Worm (Caenorhabditis elegans) whole organism, L1 larva: ENCODE results near the gene F13H10.6.

Source experiments
- C04F5.9 ChIP-seq: sonication (generic microtip); optimal IDR thresholded peaks from 2 replicates; lab custom pipeline; 2016; ENCODE audit warnings: missing genetic modification characterization, missing compliant biosample characterization
- C16A3.4 ChIP-seq: fragments of 150-350 bp; optimal IDR thresholded peaks from 2 replicates; lab custom pipeline; 2014; ENCODE audit warnings: missing biosample characterization, missing genetic modification characterization
- Y116A8C.19 ChIP-seq: sonication (generic microtip); optimal IDR thresholded peaks from 2 replicates; lab custom pipeline; 2016; ENCODE audit warnings: missing compliant biosample characterization, missing genetic modification characterization, borderline replicate concordance
- ama-1 ChIP-seq: fragments of 150-350 bp; optimal IDR thresholded peaks from 2 replicates; lab custom pipeline; 2014
- blmp-1 ChIP-seq: fragments of 150-350 bp; optimal IDR thresholded peaks from 2 replicates; lab custom pipeline; 2014; ENCODE audit warnings: missing biosample characterization, missing genetic modification characterization
- ceh-63 ChIP-seq: fragments of 200-800 bp; sonication (Bioruptor generic); optimal IDR thresholded peaks from 2 replicates; lab custom pipeline; 2018; ENCODE audit warnings: mild to moderate bottlenecking, missing genetic modification characterization, missing compliant biosample characterization
- ceh-8 ChIP-seq: fragments of 200-800 bp; sonication (Bioruptor generic); optimal IDR thresholded peaks from 2 replicates; lab custom pipeline; 2018; ENCODE audit warnings: mild to moderate bottlenecking, missing genetic modification characterization, moderate library complexity, missing compliant biosample characterization
- ceh-82 ChIP-seq, 3 experiments: fragments of 150-350 bp in 1 of 3; sonication (generic microtip) in 2 of 3; optimal IDR thresholded peaks; 2 replicates each; lab custom pipeline; 2014 to 2017; ENCODE audit warnings: missing biosample characterization in 3 of 3, missing genetic modification characterization in 3 of 3
- ces-1 ChIP-seq: fragments of 150-350 bp; optimal IDR thresholded peaks from 2 replicates; lab custom pipeline; 2014; ENCODE audit warnings: missing biosample characterization, missing genetic modification reagents, missing genetic modification characterization
- efl-1 ChIP-seq, 4 experiments: fragments of 150-350 bp; optimal IDR thresholded peaks in 3 of 4; peaks in 1 of 4; 1 replicate in 1 of 4; 2 replicates in 3 of 4; lab custom pipeline; 2014; ENCODE audit warnings: missing biosample characterization in 2 of 4, missing genetic modification characterization in 2 of 4, missing genetic modification reagents in 2 of 4
- efl-3 ChIP-seq: fragments of 200-800 bp; sonication (Bioruptor generic); optimal IDR thresholded peaks from 2 replicates; lab custom pipeline; 2018; ENCODE audit warnings: mild to moderate bottlenecking, missing genetic modification characterization, missing compliant biosample characterization
- egl-13 ChIP-seq: sonication (generic microtip); optimal IDR thresholded peaks from 2 replicates; lab custom pipeline; 2016; ENCODE audit warnings: missing genotype, missing genetic modification reagents, missing genetic modification characterization, missing compliant biosample characterization
- elt-2 ChIP-seq: sonication (generic microtip); optimal IDR thresholded peaks from 2 replicates; lab custom pipeline; 2016; ENCODE audit warnings: missing genetic modification characterization, mild to moderate bottlenecking, inconsistent platforms, missing compliant biosample characterization, missing genetic modification reagents
- elt-3 ChIP-seq, 6 experiments: fragments of 150-350 bp in 1 of 6; sonication (generic microtip); optimal IDR thresholded peaks; 2 replicates each; lab custom pipeline; 2017 to 2018; ENCODE audit warnings: missing biosample characterization in 6 of 6, missing genetic modification characterization in 6 of 6, inconsistent platforms in 1 of 6
- ets-5 ChIP-seq: fragments of 200-800 bp; sonication (Bioruptor generic); IDR thresholded peaks from 2 replicates; pipeline ENCODE4 v1.3.6; 2022; ENCODE audit warnings: missing genetic modification characterization, missing compliant biosample characterization
- fkh-10 ChIP-seq: sonication (generic microtip); optimal IDR thresholded peaks from 2 replicates; lab custom pipeline; 2017; ENCODE audit warnings: missing biosample characterization, missing genetic modification reagents, missing genetic modification characterization
- fkh-4 ChIP-seq: sonication (generic microtip); optimal IDR thresholded peaks from 2 replicates; lab custom pipeline; 2016; ENCODE audit warnings: missing compliant biosample characterization, missing genetic modification characterization, borderline replicate concordance
- fos-1 ChIP-seq: fragments of 150-350 bp; optimal IDR thresholded peaks from 2 replicates; lab custom pipeline; 2014; ENCODE audit warnings: missing biosample characterization, missing genetic modification characterization
- irx-1 ChIP-seq: sonication (generic microtip); optimal IDR thresholded peaks from 2 replicates; lab custom pipeline; 2016; ENCODE audit warnings: missing genetic modification characterization, missing compliant biosample characterization
- jun-1 ChIP-seq: fragments of 150-350 bp; optimal IDR thresholded peaks from 2 replicates; lab custom pipeline; 2014; ENCODE audit warnings: missing biosample characterization, missing genetic modification reagents, missing genetic modification characterization
- lin-14 ChIP-seq: fragments of 200-800 bp; sonication (Bioruptor generic); optimal IDR thresholded peaks from 2 replicates; lab custom pipeline; 2018; ENCODE audit warnings: mild to moderate bottlenecking, missing genetic modification characterization, moderate library complexity, missing compliant biosample characterization
- lin-39 ChIP-seq: fragments of 150-350 bp; optimal IDR thresholded peaks from 2 replicates; lab custom pipeline; 2014; ENCODE audit warnings: missing biosample characterization, missing genetic modification reagents, missing genetic modification characterization
- lir-3 ChIP-seq: sonication (generic microtip); optimal IDR thresholded peaks from 2 replicates; lab custom pipeline; 2016; ENCODE audit warnings: mild to moderate bottlenecking, missing genetic modification characterization, moderate library complexity, missing compliant biosample characterization; ENCODE audit not compliant: poor library complexity
- lsy-2 ChIP-seq, 2 experiments: fragments of 150-350 bp; optimal IDR thresholded peaks; 2 replicates each; lab custom pipeline; 2014; ENCODE audit warnings: missing biosample characterization in 2 of 2, missing genetic modification characterization in 2 of 2
- mef-2 ChIP-seq: fragments of 150-350 bp; optimal IDR thresholded peaks from 2 replicates; lab custom pipeline; 2014; ENCODE audit warnings: missing biosample characterization, missing genetic modification characterization
- nhr-11 ChIP-seq: fragments of 150-350 bp; optimal IDR thresholded peaks from 2 replicates; lab custom pipeline; 2014; ENCODE audit warnings: missing biosample characterization, missing genetic modification characterization
- nhr-20 ChIP-seq: sonication (generic microtip); optimal IDR thresholded peaks from 2 replicates; lab custom pipeline; 2016; ENCODE audit warnings: mild to moderate bottlenecking, missing genetic modification characterization, missing compliant biosample characterization
- nhr-71 ChIP-seq: sonication (generic microtip); optimal IDR thresholded peaks from 2 replicates; lab custom pipeline; 2016; ENCODE audit warnings: mild to moderate bottlenecking, missing genetic modification characterization, moderate library complexity, missing compliant biosample characterization
- nhr-90 ChIP-seq: sonication (generic microtip); optimal IDR thresholded peaks from 2 replicates; lab custom pipeline; 2016; ENCODE audit warnings: mild to moderate bottlenecking, missing genetic modification characterization, missing compliant biosample characterization; ENCODE audit not compliant: poor library complexity
- pax-3 ChIP-seq: fragments of 200-800 bp; sonication (Bioruptor generic); optimal IDR thresholded peaks from 2 replicates; lab custom pipeline; 2018; ENCODE audit warnings: mild to moderate bottlenecking, missing genetic modification characterization, moderate library complexity, missing compliant biosample characterization
- rnt-1 ChIP-seq: sonication (generic microtip); optimal IDR thresholded peaks from 2 replicates; lab custom pipeline; 2016; ENCODE audit warnings: mild to moderate bottlenecking, missing genetic modification characterization, moderate library complexity, missing compliant biosample characterization
- snu-23 ChIP-seq: sonication (generic microtip); optimal IDR thresholded peaks from 2 replicates; lab custom pipeline; 2016; ENCODE audit warnings: missing genetic modification characterization, missing compliant biosample characterization
- sox-4 ChIP-seq: sonication (generic microtip); optimal IDR thresholded peaks from 2 replicates; lab custom pipeline; 2016; ENCODE audit warnings: missing genetic modification characterization, missing compliant biosample characterization
- tlp-1 ChIP-seq: fragments of 150-350 bp; optimal IDR thresholded peaks from 2 replicates; lab custom pipeline; 2014; ENCODE audit warnings: missing biosample characterization, missing genetic modification characterization
- unc-130 ChIP-seq: fragments of 150-350 bp; optimal IDR thresholded peaks from 2 replicates; lab custom pipeline; 2017; ENCODE audit warnings: missing biosample characterization, missing genetic modification characterization, inconsistent platforms
- unc-30 ChIP-seq: sonication (generic microtip); optimal IDR thresholded peaks from 2 replicates; lab custom pipeline; 2017; ENCODE audit warnings: missing biosample characterization, missing genetic modification characterization
- unc-62 ChIP-seq: fragments of 150-350 bp; optimal IDR thresholded peaks from 2 replicates; lab custom pipeline; 2014; ENCODE audit warnings: missing biosample characterization, missing genetic modification reagents, missing genetic modification characterization
- unc-86 ChIP-seq: sonication (generic microtip); optimal IDR thresholded peaks from 2 replicates; lab custom pipeline; 2016; ENCODE audit warnings: missing genetic modification characterization, missing compliant biosample characterization
- unc-98 ChIP-seq: fragments of 200-800 bp; sonication (Bioruptor generic); IDR thresholded peaks from 2 replicates; pipeline ENCODE4 v1.3.6; 2022; ENCODE audit warnings: missing genetic modification characterization, missing compliant biosample characterization
- vab-15 ChIP-seq: sonication (generic microtip); optimal IDR thresholded peaks from 2 replicates; lab custom pipeline; 2017; ENCODE audit warnings: missing genotype, mild to moderate bottlenecking, missing genetic modification characterization, missing compliant biosample characterization
- xbp-1 ChIP-seq: sonication (generic microtip); optimal IDR thresholded peaks from 2 replicates; lab custom pipeline; 2016; ENCODE audit warnings: missing genetic modification characterization, missing compliant biosample characterization
- zag-1 ChIP-seq: fragments of 150-350 bp; optimal IDR thresholded peaks from 2 replicates; lab custom pipeline; 2014; ENCODE audit warnings: missing biosample characterization, missing genetic modification characterization
- ztf-11 ChIP-seq, 2 experiments: sonication (generic microtip); optimal IDR thresholded peaks; 2 replicates each; lab custom pipeline; 2016 to 2017; ENCODE audit warnings: missing genetic modification characterization in 2 of 2, missing biosample characterization in 1 of 2, missing compliant biosample characterization in 1 of 2

Gene F13H10.6

DNA sequence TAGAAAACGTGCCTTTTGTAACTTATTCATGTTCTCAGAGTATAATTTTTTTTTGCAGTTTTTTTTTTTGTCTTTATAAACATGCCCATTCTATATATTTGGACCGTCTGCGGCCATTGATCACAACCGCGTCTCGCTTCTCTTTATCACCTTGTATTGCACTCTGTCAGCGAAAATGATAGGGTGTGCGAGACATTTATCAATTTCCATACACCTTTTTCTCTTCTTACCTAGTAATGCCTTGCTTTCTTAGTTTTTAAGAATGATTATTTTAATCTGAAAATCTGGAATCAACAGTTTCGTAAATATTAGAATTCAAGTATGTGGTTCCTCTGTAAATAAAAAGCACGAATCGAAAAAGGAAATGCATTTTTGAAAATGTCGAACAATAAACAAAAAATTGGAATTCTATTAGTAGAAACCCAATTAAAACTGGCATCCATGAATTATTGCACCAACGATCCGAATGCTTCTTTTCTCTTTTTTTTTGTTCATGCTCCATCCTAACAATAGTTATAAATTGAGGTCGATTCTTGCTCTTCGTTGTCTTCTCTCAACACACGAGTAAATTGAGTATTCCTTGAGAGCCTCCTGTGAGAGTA, 28.1 kb downstream of the F13H10.6 start:
- TF ChIP-seq efl-1 (optimal IDR thresholded peaks at IDR 0.05; lab: Kevin White, UChicago), result no peak
- TF ChIP-seq efl-1 (GFP tag; optimal IDR thresholded peaks at IDR 0.05 in 1 of 2; lab: Kevin White, UChicago), result peak in 1 of 2 experiments; percentile 32
- peak; percentile 76 for TF ChIP-seq zag-1 (tag; lab: Kevin White, UChicago)
- no peak for TF ChIP-seq unc-130 (tag; lab: Kevin White, UChicago)
- peak; percentile 17 for TF ChIP-seq nhr-90 (tag; lab: Kevin White, UChicago)
- TF ChIP-seq nhr-71, result peak; percentile 9
- peak; percentile 12 for TF ChIP-seq elt-2 (tag; lab: Kevin White, UChicago)
- TF ChIP-seq ceh-63 (GFP tag; lab: Kevin White, UChicago), result no peak

DNA sequence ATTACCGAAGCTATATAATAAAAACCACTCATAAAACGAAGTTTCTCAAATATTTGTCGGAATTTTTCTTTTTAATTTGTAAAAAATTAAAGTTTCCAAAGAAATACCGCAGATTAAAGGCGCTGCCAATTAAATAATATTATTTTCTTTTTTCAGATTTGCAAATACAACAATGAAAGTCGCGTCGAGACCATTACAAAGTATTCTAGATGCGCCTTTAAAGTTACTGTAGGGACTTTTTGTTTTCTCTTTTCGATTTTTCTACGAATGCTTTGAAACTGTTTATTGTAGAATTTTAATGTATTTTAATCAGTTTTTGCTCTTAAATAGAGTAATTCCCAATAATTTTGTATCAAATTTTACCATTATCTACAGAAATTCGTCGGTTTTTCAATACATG, 29.1 kb downstream of the F13H10.6 start:
- TF ChIP-seq nhr-11 (tag; lab: Kevin White, UChicago) (no peak), nhr-20 (tag; lab: Kevin White, UChicago) (no peak), ceh-63 (GFP tag; lab: Kevin White, UChicago) (no peak), lsy-2 (tag; optimal IDR thresholded peaks at IDR 0.05; lab: Kevin White, UChicago) (no peak), pax-3 (no peak), ces-1 (GFP tag; lab: Kevin White, UChicago) (no peak), rnt-1 (tag; lab: Kevin White, UChicago) (no peak), C16A3.4 (tag; lab: Kevin White, UChicago) (no peak), unc-30 (tag; lab: Kevin White, UChicago) (no peak), efl-3 (GFP tag; lab: Kevin White, UChicago) (no peak), elt-3 (tag; optimal IDR thresholded peaks at IDR 0.05; lab: Kevin White, UChicago) (no peak), vab-15 (tag; lab: Kevin White, UChicago) (no peak), sox-4 (tag; lab: Kevin White, UChicago) (no peak), irx-1 (tag; lab: Kevin White, UChicago) (no peak), unc-98 (GFP tag; lab: Robert Waterston, UW) (no peak), tlp-1 (tag; lab: Kevin White, UChicago) (no peak), unc-130 (tag; lab: Kevin White, UChicago) (no peak), ztf-11 (tag; optimal IDR thresholded peaks at IDR 0.05; lab: Kevin White, UChicago) (no peak), blmp-1 (tag; lab: Kevin White, UChicago) (no peak), Y116A8C.19 (tag; lab: Kevin White, UChicago) (no peak)

DNA sequence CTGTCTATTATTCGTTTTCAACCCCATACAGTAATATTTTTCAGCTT, 29.3 kb downstream of the F13H10.6 start, which contains the start of gene kdin-1:
Gene kdin-1, plus strand, starts transcription at position 38 of the 47 bp plus-strand sequence.
- TF ChIP-seq ets-5 (no peak), C04F5.9 (tag; lab: Kevin White, UChicago) (no peak), vab-15 (tag; lab: Kevin White, UChicago) (no peak), lin-14 (GFP tag; lab: Kevin White, UChicago) (no peak), C16A3.4 (tag; lab: Kevin White, UChicago) (no peak), mef-2 (tag; lab: Kevin White, UChicago) (no peak), xbp-1 (tag; lab: Kevin White, UChicago) (no peak), unc-62 (GFP tag; lab: Kevin White, UChicago) (no peak), ceh-8 (GFP tag; lab: Kevin White, UChicago) (no peak)

DNA sequence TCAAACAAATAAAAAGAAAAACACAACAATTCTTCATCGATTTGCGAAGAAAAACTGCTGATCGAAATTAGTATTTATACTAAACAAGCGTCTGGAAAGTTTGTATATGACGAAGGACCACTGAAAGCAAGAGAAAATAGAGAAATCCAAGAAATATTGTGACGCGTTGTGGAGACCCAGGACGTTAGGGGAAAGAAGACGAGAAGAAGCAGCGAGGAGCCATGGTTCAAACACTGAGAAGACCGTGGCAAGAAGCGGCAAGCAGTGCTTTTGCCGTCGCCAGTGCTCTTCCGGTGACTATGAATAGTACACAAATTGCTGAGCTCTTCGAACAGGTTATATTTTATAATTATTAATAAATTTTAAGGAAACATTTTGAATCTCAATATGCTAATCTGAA, 29.6 kb downstream of the F13H10.6 start:
- TF ChIP-seq ceh-8 (GFP tag; lab: Kevin White, UChicago) (no peak), ceh-82 (tag; optimal IDR thresholded peaks at IDR 0.05; lab: Kevin White, UChicago) (no peak), efl-1 (optimal IDR thresholded peaks at IDR 0.05; lab: Kevin White, UChicago) (peak in 1 of 2 experiments; percentile 27), efl-1 (GFP tag; optimal IDR thresholded peaks at IDR 0.05 in 1 of 2; lab: Kevin White, UChicago) (peak in 1 of 2 experiments; percentile 22), unc-86 (no peak), ama-1 (no peak), fkh-4 (tag; lab: Kevin White, UChicago) (no peak), lir-3 (tag; lab: Kevin White, UChicago) (no peak), jun-1 (no peak), ceh-63 (GFP tag; lab: Kevin White, UChicago) (no peak), egl-13 (tag; lab: Kevin White, UChicago) (no peak), rnt-1 (tag; lab: Kevin White, UChicago) (peak; percentile 1), fkh-10 (GFP tag; lab: Kevin White, UChicago) (no peak), fos-1 (no peak), Y116A8C.19 (tag; lab: Kevin White, UChicago) (no peak), nhr-20 (tag; lab: Kevin White, UChicago) (no peak), lin-39 (no peak), lin-14 (GFP tag; lab: Kevin White, UChicago) (no peak), snu-23 (peak; percentile 15), C04F5.9 (tag; lab: Kevin White, UChicago) (no peak), unc-98 (GFP tag; lab: Robert Waterston, UW) (no peak), lsy-2 (tag; optimal IDR thresholded peaks at IDR 0.05; lab: Kevin White, UChicago) (peak in 1 of 2 experiments; percentile 7)
